Worm (Caenorhabditis elegans): ENCODE data around the gene C09F12.2.

Gene C09F12.2

DNA sequence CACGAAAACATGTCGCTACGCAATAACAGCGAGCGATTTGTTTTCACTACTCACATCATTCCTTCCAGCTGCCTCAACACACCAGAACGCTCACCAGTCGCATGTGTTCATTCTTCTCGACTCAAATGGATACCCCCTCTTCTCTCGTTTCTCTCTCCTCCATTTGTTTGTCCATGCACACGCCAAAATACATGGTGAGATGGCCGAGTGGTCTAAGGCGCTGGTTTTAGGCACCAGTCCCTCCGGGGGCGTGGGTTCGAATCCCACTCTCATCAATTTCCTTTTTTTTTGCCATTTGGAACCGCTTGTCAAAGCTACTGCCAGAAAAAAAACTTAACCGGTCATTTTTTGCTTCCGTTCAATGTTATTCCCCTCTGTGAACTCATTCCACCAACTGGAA is 41.8 kb downstream of the C09F12.2 start (continued):
- peak; percentile 77 for TF ChIP-seq T07F8.4 (tag; optimal IDR thresholded peaks at IDR 0.05)
- TF ChIP-seq ets-4 (GFP tag; optimal IDR thresholded peaks at IDR 0.05) = peak; percentile 81
- TF ChIP-seq nhr-80 (tag; optimal IDR thresholded peaks at IDR 0.05) = peak; percentile 45
- TF ChIP-seq ceh-58 (GFP tag; IDR thresholded peaks at IDR 0.05) = 0 out of 2 replicates have a peak, but pooled peaks have one; percentile 75
- no peak for TF ChIP-seq sdz-38 (tag; optimal IDR thresholded peaks at IDR 0.05)
- no peak for TF ChIP-seq sea-2 (GFP tag; IDR thresholded peaks at IDR 0.05)
- 0 out of 2 replicates have a peak, but pooled peaks have one; percentile 48 for TF ChIP-seq aptf-2 (GFP tag; conservative IDR thresholded peaks at IDR 0.05)
- TF ChIP-seq F23B12.7 (tag; optimal IDR thresholded peaks at IDR 0.05; ENCODE audit: insufficient read depth) = peak; percentile 61
- TF ChIP-seq nhr-179 (tag; optimal IDR thresholded peaks at IDR 0.05) = peak; percentile 46
- no peak for TF ChIP-seq akir-1 (GFP tag; optimal IDR thresholded peaks at IDR 0.05)
- peak; percentile 95 for TF ChIP-seq Y56A3A.18 (GFP tag; IDR thresholded peaks at IDR 0.05)
- TF ChIP-seq mel-28 (tag; optimal IDR thresholded peaks at IDR 0.05; ENCODE audit: borderline replicate concordance) = peak; percentile 71
- peak; percentile 86 for TF ChIP-seq madf-10 (tag; optimal IDR thresholded peaks at IDR 0.05)
- TF ChIP-seq atf-7 (tag; optimal IDR thresholded peaks at IDR 0.05) = peak; percentile 84
- TF ChIP-seq rcor-1 (GFP tag; IDR thresholded peaks at IDR 0.05) = peak; percentile 92
- TF ChIP-seq unc-62 (GFP tag; optimal IDR thresholded peaks at IDR 0.05) = no peak
- peak; percentile 46 for TF ChIP-seq ceh-79 (tag; optimal IDR thresholded peaks at IDR 0.05)
- peak; percentile 94 for TF ChIP-seq him-1 (tag; optimal IDR thresholded peaks at IDR 0.05)
- no peak for TF ChIP-seq B0019.2 (GFP tag; conservative IDR thresholded peaks at IDR 0.05)
- peak; percentile 70 for TF ChIP-seq F22D6.2 (tag; optimal IDR thresholded peaks at IDR 0.05)
- TF ChIP-seq ceh-27 (GFP tag; optimal IDR thresholded peaks at IDR 0.05) = peak; percentile 82
- TF ChIP-seq tbp1 (GFP tag; optimal IDR thresholded peaks at IDR 0.05) = peak; percentile 93
- no peak; the same call in 1 of the 2 replicates for TF ChIP-seq aptf-3 (GFP tag; IDR thresholded peaks at IDR 0.05)
- 0 out of 2 replicates have a peak, but pooled peaks have one; percentile 76 for TF ChIP-seq bed-1 (GFP tag; IDR thresholded peaks at IDR 0.05)
- TF ChIP-seq K11D2.4 (GFP tag; IDR thresholded peaks at IDR 0.05) = peak; percentile 92
- peak; percentile 82; the same call in 1 of the 2 replicates for TF ChIP-seq ztf-6 (GFP tag; IDR thresholded peaks at IDR 0.05)
- peak; percentile 71 for TF ChIP-seq somi-1 (GFP tag; optimal IDR thresholded peaks at IDR 0.05)
- TF ChIP-seq lin-54 (GFP tag; optimal IDR thresholded peaks at IDR 0.05) = peak; percentile 72
- 0 out of 2 replicates have a peak, but pooled peaks have one; percentile 64 for TF ChIP-seq egl-18 (GFP tag; IDR thresholded peaks at IDR 0.05)
- TF ChIP-seq rpc-1 (optimal IDR thresholded peaks at IDR 0.05) = peak; percentile 84
- TF ChIP-seq rpc-1 (tag; optimal IDR thresholded peaks at IDR 0.05) = peak; percentile 84
- TF ChIP-seq die-1 (tag; optimal IDR thresholded peaks at IDR 0.05) = peak; percentile 84
- peak; percentile 58 for TF ChIP-seq snpc-4 (GFP tag; optimal IDR thresholded peaks at IDR 0.05)
- TF ChIP-seq snpc-4 (tag; optimal IDR thresholded peaks at IDR 0.05) = peak in 2 of 4 experiments; percentile 66 to 81
- TF ChIP-seq Y79H2A.3 (GFP tag; conservative IDR thresholded peaks at IDR 0.05) = no peak
- peak; percentile 61 for TF ChIP-seq nhr-27 (tag; optimal IDR thresholded peaks at IDR 0.05)
- TF ChIP-seq Y53F4B.3 (GFP tag; IDR thresholded peaks at IDR 0.05) = peak; percentile 22; the same call in 1 of the 2 replicates
- peak; percentile 96 for TF ChIP-seq B0261.1 (tag; optimal IDR thresholded peaks at IDR 0.05)
- TF ChIP-seq snpc-3.4 (tag; optimal IDR thresholded peaks at IDR 0.05) = peak; percentile 26
- peak; percentile 7 for TF ChIP-seq snpc-1.1 (tag; optimal IDR thresholded peaks at IDR 0.05; ENCODE audit: insufficient read depth)
- no peak for TF ChIP-seq dpl-1 (GFP tag; optimal IDR thresholded peaks at IDR 0.05)
- TF ChIP-seq let-526 (GFP tag; IDR thresholded peaks at IDR 0.05) = peak; percentile 33; the same call in 1 of the 2 replicates
- TF ChIP-seq cebp-2 (GFP tag; IDR thresholded peaks at IDR 0.05) = no peak
- no peak for TF ChIP-seq dpff-1 (tag; optimal IDR thresholded peaks at IDR 0.05)
- peak; percentile 84 for TF ChIP-seq K12H6.12 (tag; optimal IDR thresholded peaks at IDR 0.05)
- no peak for TF ChIP-seq fkh-3 (tag; optimal IDR thresholded peaks at IDR 0.05)
- TF ChIP-seq hmg-1.2 (GFP tag; IDR thresholded peaks at IDR 0.05) = peak; percentile 84
- TF ChIP-seq mxl-1 (tag; optimal IDR thresholded peaks at IDR 0.05) = peak; percentile 78
- TF ChIP-seq ceh-91 (GFP tag; IDR thresholded peaks at IDR 0.05) = peak; percentile 25; the same call in 1 of the 2 replicates

All from whole organism, young adult.